Worm (Caenorhabditis elegans) whole organism, L4 larva: ENCODE measurements around the gene C16B8.2.

Experiments
- Y48G9A.11 ChIP-seq: fragments of 200-800 bp; sonication (Bioruptor generic); IDR thresholded peaks from 2 replicates; pipeline ENCODE4 v1.3.6; 2022; ENCODE audit warnings: missing genetic modification reagents, missing genetic modification characterization, missing compliant biosample characterization
- aly-2 ChIP-seq: sonication (generic microtip); optimal IDR thresholded peaks from 2 replicates; lab custom pipeline; 2018; ENCODE audit warnings: missing biosample characterization, missing genetic modification characterization
- ama-1 ChIP-seq: fragments of 150-350 bp; optimal IDR thresholded peaks from 2 replicates; lab custom pipeline; 2014; ENCODE audit warnings: inconsistent platforms, mixed read lengths
- ceh-82 ChIP-seq: sonication (generic microtip); optimal IDR thresholded peaks from 2 replicates; lab custom pipeline; 2017; ENCODE audit warnings: missing biosample characterization, missing genetic modification characterization
- dmd-6 ChIP-seq: fragments of 200-800 bp; sonication (Bioruptor generic); IDR thresholded peaks from 2 replicates; pipeline ENCODE4 v1.3.6; 2022; ENCODE audit warnings: missing genetic modification reagents, missing genetic modification characterization, missing compliant biosample characterization
- fos-1 ChIP-seq: fragments of 150-350 bp; optimal IDR thresholded peaks from 2 replicates; lab custom pipeline; 2014; ENCODE audit warnings: missing biosample characterization, missing genetic modification characterization
- lin-13 ChIP-seq: fragments of 150-350 bp; optimal IDR thresholded peaks from 2 replicates; lab custom pipeline; 2014; ENCODE audit warnings: missing biosample characterization, missing genetic modification reagents, missing genetic modification characterization
- mdl-1 ChIP-seq, 2 experiments: fragments of 150-350 bp in 1 of 2; sonication (generic microtip) in 1 of 2; optimal IDR thresholded peaks; 2 replicates each; lab custom pipeline; 2014 to 2017; ENCODE audit warnings: missing biosample characterization in 2 of 2, missing genetic modification characterization in 2 of 2
- nhr-237 ChIP-seq: sonication (generic microtip); optimal IDR thresholded peaks from 2 replicates; lab custom pipeline; 2017; ENCODE audit warnings: missing biosample characterization, missing genetic modification characterization
- nhr-42 ChIP-seq: fragments of 200-800 bp; sonication (Bioruptor generic); IDR thresholded peaks from 2 replicates; pipeline ENCODE4 v1.3.6; 2022; ENCODE audit warnings: missing genetic modification characterization, missing compliant biosample characterization
- snpc-4 ChIP-seq: fragments of 150-350 bp; optimal IDR thresholded peaks from 2 replicates; lab custom pipeline; 2014; ENCODE audit warnings: missing biosample characterization, missing genetic modification characterization
- spr-3 ChIP-seq: fragments of 200-800 bp; sonication (Bioruptor generic); optimal IDR thresholded peaks from 2 replicates; lab custom pipeline; 2018; ENCODE audit warnings: mild to moderate bottlenecking, missing genetic modification characterization, missing compliant biosample characterization
- ztf-11 ChIP-seq: fragments of 150-350 bp; optimal IDR thresholded peaks from 2 replicates; lab custom pipeline; 2014; ENCODE audit warnings: missing biosample characterization, missing genetic modification characterization

ce11 chrX:4003220-4003619 lies 37.0 kb upstream of the C16B8.2 start, which contains the start of gene R02E12.12:
- no peak for TF ChIP-seq mdl-1 (tag; optimal IDR thresholded peaks at IDR 0.05; lab: Kevin White, UChicago)
- TF ChIP-seq dmd-6 = no peak
- TF ChIP-seq nhr-237 (tag; lab: Kevin White, UChicago) = no peak
- no peak for TF ChIP-seq aly-2 (tag; lab: Kevin White, UChicago)
- no peak for TF ChIP-seq nhr-42 (GFP tag; lab: Robert Waterston, UW)
- TF ChIP-seq spr-3 (GFP tag; lab: Kevin White, UChicago) = no peak
- no peak for TF ChIP-seq ama-1 (lab: Kevin White, UChicago)
- no peak for TF ChIP-seq fos-1 (tag; lab: Kevin White, UChicago)
- no peak for TF ChIP-seq lin-13 (GFP tag; lab: Kevin White, UChicago)
- no peak for TF ChIP-seq snpc-4 (tag; lab: Kevin White, UChicago)
- no peak for TF ChIP-seq Y48G9A.11 (GFP tag; lab: Robert Waterston, UW)
- no peak for TF ChIP-seq ceh-82 (tag; lab: Kevin White, UChicago)
- no peak for TF ChIP-seq ztf-11
